Fruit fly (Drosophila melanogaster) whole organism, embryonic: ENCODE measurements around the gene Ythdc1.

Source experiments
- CG10462 ChIP-seq: fragments of 200-800 bp; sonication (Bioruptor generic); optimal IDR thresholded peaks from 2 replicates; lab custom pipeline; 2016; ENCODE audit warnings: missing biosample characterization, missing genetic modification characterization
- CG10543 ChIP-seq: fragments of 200-800 bp; sonication (Bioruptor generic); optimal IDR thresholded peaks from 3 replicates; lab custom pipeline; 2017; ENCODE audit warnings: missing biosample characterization, mild to moderate bottlenecking, missing genetic modification characterization, moderate library complexity
- CG12155 ChIP-seq: fragments of 200-800 bp; sonication (Bioruptor generic); optimal IDR thresholded peaks from 3 replicates; lab custom pipeline; 2016; ENCODE audit warnings: missing biosample characterization, missing genetic modification characterization
- CG12391 ChIP-seq: fragments of 200-800 bp; sonication (Bioruptor generic); optimal IDR thresholded peaks from 3 replicates; lab custom pipeline; 2018; ENCODE audit warnings: missing biosample characterization, mild to moderate bottlenecking, missing genetic modification characterization, moderate library complexity
- CG14050 ChIP-seq: fragments of 200-800 bp; sonication (Bioruptor generic); IDR thresholded peaks from 3 replicates; pipeline ENCODE4 v1.3.6; 2022; ENCODE audit warnings: missing biosample characterization, missing genetic modification characterization
- CG15601 ChIP-seq: fragments of 200-800 bp; sonication (Bioruptor generic); optimal IDR thresholded peaks from 3 replicates; lab custom pipeline; 2019; ENCODE audit warnings: missing biosample characterization, mild to moderate bottlenecking, missing genetic modification characterization, moderate library complexity
- CG16813 ChIP-seq: fragments of 200-800 bp; sonication (Bioruptor generic); IDR thresholded peaks from 3 replicates; pipeline ENCODE4 v1.3.6; 2022; ENCODE audit warnings: missing biosample characterization, missing genetic modification characterization; ENCODE audit not compliant: partially characterized antibody
- CG17361 ChIP-seq: fragments of 200-800 bp; sonication (Bioruptor generic); IDR thresholded peaks from 3 replicates; pipeline ENCODE4 v1.3.6; 2022; ENCODE audit warnings: missing biosample characterization, missing genetic modification characterization
- CG18011 ChIP-seq: fragments of 200-800 bp; sonication (Bioruptor generic); optimal IDR thresholded peaks from 2 replicates; lab custom pipeline; 2017; ENCODE audit warnings: missing biosample characterization, missing genetic modification characterization, mild to moderate bottlenecking, moderate library complexity, missing genotype
- CG2202 ChIP-seq: fragments of 200-800 bp; sonication (Bioruptor generic); optimal IDR thresholded peaks from 2 replicates; lab custom pipeline; 2018; ENCODE audit warnings: missing biosample characterization, mild to moderate bottlenecking, missing genetic modification characterization
- CG3281 ChIP-seq: fragments of 200-800 bp; sonication (Bioruptor generic); optimal IDR thresholded peaks from 3 replicates; lab custom pipeline; 2017; ENCODE audit warnings: missing biosample characterization, mild to moderate bottlenecking, missing genetic modification characterization
- CG7786 ChIP-seq: fragments of 200-800 bp; sonication (Bioruptor generic); optimal IDR thresholded peaks from 2 replicates; lab custom pipeline; 2016; ENCODE audit warnings: missing biosample characterization, missing genetic modification characterization
- CG7839 ChIP-seq: fragments of 200-800 bp; sonication (Bioruptor generic); optimal IDR thresholded peaks from 3 replicates; lab custom pipeline; 2018; ENCODE audit warnings: missing biosample characterization, mild to moderate bottlenecking, missing genetic modification characterization, moderate library complexity
- CG7987 ChIP-seq: fragments of 200-800 bp; sonication (Bioruptor generic); optimal IDR thresholded peaks from 2 replicates; lab custom pipeline; 2018; ENCODE audit warnings: missing biosample characterization, mild to moderate bottlenecking, missing genetic modification characterization, moderate library complexity
- CG8924 ChIP-seq: fragments of 200-800 bp; optimal IDR thresholded peaks from 3 replicates; lab custom pipeline; 2019; ENCODE audit warnings: missing biosample characterization, mild to moderate bottlenecking, missing genetic modification characterization, moderate library complexity
- CG9727 ChIP-seq: fragments of 200-800 bp; sonication (Bioruptor generic); optimal IDR thresholded peaks from 3 replicates; lab custom pipeline; 2017; ENCODE audit warnings: missing biosample characterization, mild to moderate bottlenecking, missing genetic modification characterization
- Camta ChIP-seq: fragments of 200-800 bp; sonication (Bioruptor generic); optimal IDR thresholded peaks from 2 replicates; lab custom pipeline; 2016; ENCODE audit warnings: missing biosample characterization, missing genetic modification characterization
- Chrac-16 ChIP-seq: fragments of 200-800 bp; sonication (Bioruptor generic); optimal IDR thresholded peaks from 3 replicates; lab custom pipeline; 2016; ENCODE audit warnings: missing biosample characterization, missing genetic modification characterization
- D ChIP-seq, 2 experiments: fragments of 200-800 bp in 1 of 2; fragments of >200 bp in 1 of 2; sonication (Bioruptor generic) in 1 of 2; optimal IDR thresholded peaks; 2 replicates in 1 of 2; 3 replicates in 1 of 2; lab custom pipeline; 2017; ENCODE audit warnings: mild to moderate bottlenecking in 1 of 2, missing biosample characterization in 1 of 2, missing genetic modification characterization in 1 of 2, missing genetic modification reagents in 1 of 2
- D19A ChIP-seq: fragments of 200-800 bp; optimal IDR thresholded peaks from 3 replicates; lab custom pipeline; 2019; ENCODE audit warnings: missing biosample characterization, mild to moderate bottlenecking, missing genetic modification characterization, moderate library complexity
- Deaf1 ChIP-seq: fragments of 200-800 bp; optimal IDR thresholded peaks from 3 replicates; lab custom pipeline; 2019; ENCODE audit warnings: missing biosample characterization, mild to moderate bottlenecking, missing genetic modification characterization, moderate library complexity
- Dip2 ChIP-seq: fragments of 200-800 bp; sonication (Bioruptor generic); IDR thresholded peaks from 2 replicates; pipeline ENCODE4 v1.3.6; 2022; ENCODE audit warnings: missing biosample characterization, missing genetic modification characterization
- Hey ChIP-seq: fragments of 200-800 bp; sonication (Bioruptor generic); optimal IDR thresholded peaks from 3 replicates; lab custom pipeline; 2018; ENCODE audit warnings: missing biosample characterization, mild to moderate bottlenecking, missing genetic modification characterization
- Hr39 ChIP-seq: fragments of >200 bp; optimal IDR thresholded peaks from 2 replicates; lab custom pipeline; 2017
- Hr51 ChIP-seq, 2 experiments: fragments of 200-800 bp; sonication (Bioruptor generic); optimal IDR thresholded peaks; 2 replicates in 1 of 2; 3 replicates in 1 of 2; lab custom pipeline; 2016 to 2018; ENCODE audit warnings: missing biosample characterization in 2 of 2, missing genetic modification characterization in 2 of 2, mild to moderate bottlenecking in 1 of 2, moderate library complexity in 1 of 2
- Hsf ChIP-seq: fragments of 200-800 bp; sonication (Bioruptor generic); optimal IDR thresholded peaks from 3 replicates; lab custom pipeline; 2016; ENCODE audit warnings: missing biosample characterization, missing genetic modification characterization
- Jarid2 ChIP-seq: fragments of 200-800 bp; sonication (Bioruptor generic); optimal IDR thresholded peaks from 3 replicates; lab custom pipeline; 2017; ENCODE audit warnings: mild to moderate bottlenecking, missing biosample characterization, missing genetic modification reagents, missing genetic modification characterization
- NK7.1 ChIP-seq: fragments of 200-800 bp; sonication (Bioruptor generic); optimal IDR thresholded peaks from 3 replicates; lab custom pipeline; 2016; ENCODE audit warnings: missing biosample characterization, missing genetic modification characterization
- Ptx1 ChIP-seq: fragments of 200-800 bp; sonication (Bioruptor generic); IDR thresholded peaks from 2 replicates; pipeline ENCODE4 v1.3.6; 2022; ENCODE audit warnings: missing biosample characterization, missing genetic modification characterization
- Taf1 ChIP-seq: fragments of 200-800 bp; sonication (Bioruptor generic); IDR thresholded peaks from 2 replicates; pipeline ENCODE4 v1.3.6; 2022; ENCODE audit warnings: missing biosample characterization, missing genetic modification characterization
- danr ChIP-seq: fragments of 200-800 bp; sonication (Bioruptor generic); IDR thresholded peaks from 2 replicates; pipeline ENCODE4 v1.3.6; 2022; ENCODE audit warnings: missing biosample characterization, missing genetic modification characterization
- dpn ChIP-seq, 2 experiments: fragments of 200-800 bp; sonication (Bioruptor generic); optimal IDR thresholded peaks; 3 replicates each; lab custom pipeline; 2016; ENCODE audit warnings: missing biosample characterization in 2 of 2, missing genetic modification characterization in 2 of 2
- eve ChIP-seq, 2 experiments: fragments of >200 bp; optimal IDR thresholded peaks; 2 replicates each; lab custom pipeline; 2017; ENCODE audit warnings: missing biosample characterization in 2 of 2, missing genetic modification characterization in 2 of 2
- hb ChIP-seq: fragments of 200-800 bp; sonication (Bioruptor generic); IDR thresholded peaks from 3 replicates; pipeline ENCODE4 v1.3.6; 2022; ENCODE audit warnings: missing biosample characterization, missing genetic modification characterization; ENCODE audit not compliant: partially characterized antibody
- hbn ChIP-seq: fragments of 200-800 bp; sonication (Bioruptor generic); IDR thresholded peaks from 2 replicates; pipeline ENCODE4 v1.3.6; 2022; ENCODE audit warnings: missing biosample characterization, missing genetic modification characterization; ENCODE audit not compliant: partially characterized antibody
- inv ChIP-seq: fragments of 200-800 bp; sonication (Bioruptor generic); IDR thresholded peaks from 2 replicates; pipeline ENCODE4 v1.3.6; 2022; ENCODE audit warnings: missing biosample characterization, missing genetic modification characterization; ENCODE audit not compliant: partially characterized antibody
- lab ChIP-seq: fragments of 200-800 bp; sonication (Bioruptor generic); optimal IDR thresholded peaks from 3 replicates; lab custom pipeline; 2017; ENCODE audit warnings: missing biosample characterization, missing genetic modification characterization, mild to moderate bottlenecking, moderate library complexity, missing genetic modification reagents
- lilli ChIP-seq: fragments of 200-800 bp; sonication (Bioruptor generic); optimal IDR thresholded peaks from 3 replicates; lab custom pipeline; 2016; ENCODE audit warnings: missing biosample characterization, missing genetic modification characterization
- nmo ChIP-seq: fragments of 200-800 bp; sonication (Bioruptor generic); optimal IDR thresholded peaks from 2 replicates; lab custom pipeline; 2018; ENCODE audit warnings: missing biosample characterization, mild to moderate bottlenecking, missing genetic modification characterization, moderate library complexity
- pan ChIP-seq, 4 experiments: fragments of >200 bp in 3 of 4; fragments of 200-800 bp in 1 of 4; sonication (Bioruptor generic) in 1 of 4; optimal IDR thresholded peaks in 3 of 4; IDR thresholded peaks in 1 of 4; 2 replicates each; pipeline versions ENCODE4 v1.3.6 to Lab custom; 2017 to 2022; ENCODE audit warnings: missing biosample characterization in 2 of 4, missing genetic modification characterization in 2 of 4, mixed read lengths in 1 of 4
- pho ChIP-seq: fragments of 200-800 bp; sonication (Bioruptor generic); optimal IDR thresholded peaks from 2 replicates; lab custom pipeline; 2016; ENCODE audit warnings: missing biosample characterization, missing genetic modification characterization
- row ChIP-seq: fragments of 200-800 bp; sonication (Bioruptor generic); IDR thresholded peaks from 3 replicates; pipeline ENCODE4 v1.3.6; 2022; ENCODE audit warnings: missing biosample characterization, missing genetic modification characterization
- sima ChIP-seq: fragments of 200-800 bp; sonication (Bioruptor generic); optimal IDR thresholded peaks from 2 replicates; lab custom pipeline; 2016; ENCODE audit warnings: missing biosample characterization, missing genetic modification characterization
- slbo ChIP-seq: fragments of 200-800 bp; sonication (Bioruptor generic); IDR thresholded peaks from 2 replicates; pipeline ENCODE4 v1.3.6; 2022; ENCODE audit warnings: missing biosample characterization, missing genetic modification characterization
- sna ChIP-seq: fragments of 200-800 bp; sonication (Bioruptor generic); IDR thresholded peaks from 2 replicates; pipeline ENCODE4 v1.3.6; 2022; ENCODE audit warnings: missing biosample characterization, missing genetic modification characterization; ENCODE audit not compliant: partially characterized antibody
- so ChIP-seq: fragments of 200-800 bp; sonication (Bioruptor generic); IDR thresholded peaks from 3 replicates; pipeline ENCODE4 v1.3.6; 2022; ENCODE audit warnings: missing biosample characterization, missing genetic modification characterization
- sug ChIP-seq: fragments of 200-800 bp; optimal IDR thresholded peaks from 2 replicates; lab custom pipeline; 2019; ENCODE audit warnings: missing biosample characterization, mild to moderate bottlenecking, missing genetic modification characterization, moderate library complexity
- trh ChIP-seq: fragments of 200-800 bp; sonication (Bioruptor generic); optimal IDR thresholded peaks from 2 replicates; lab custom pipeline; 2016; ENCODE audit warnings: missing biosample characterization, missing genetic modification characterization
- unpg ChIP-seq: fragments of 200-800 bp; sonication (Bioruptor generic); optimal IDR thresholded peaks from 3 replicates; lab custom pipeline; 2018; ENCODE audit warnings: missing biosample characterization, mild to moderate bottlenecking, missing genetic modification characterization, moderate library complexity

The Ythdc1 gene

DNA sequence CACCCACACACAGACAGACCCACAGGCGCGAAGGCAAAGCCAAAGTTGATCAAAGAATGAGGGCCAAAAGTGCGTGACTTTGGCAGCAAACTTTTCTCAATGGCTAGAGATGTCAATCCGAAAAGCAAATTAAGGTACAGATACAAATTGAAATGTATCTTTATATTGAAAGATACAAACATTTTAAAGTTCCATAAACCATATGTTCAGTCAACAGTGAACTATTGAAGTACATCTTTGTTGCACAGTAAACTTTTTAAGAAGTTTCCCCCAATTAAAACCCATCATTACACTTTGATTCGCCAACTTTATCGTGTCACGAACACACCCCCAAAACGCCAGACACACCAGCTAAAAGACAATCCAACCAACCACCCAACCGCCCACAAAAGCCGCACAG is 37.7 kb upstream of the Ythdc1 start (continued):
- TF ChIP-seq CG7786 (GFP tag; lab: Kevin White, UChicago) (peak; percentile 41), inv (GFP tag; lab: Robert Waterston, UW) (peak; percentile 52), D (optimal IDR thresholded peaks at IDR 0.05; lab: Kevin White, UChicago) (no peak), D (GFP tag; optimal IDR thresholded peaks at IDR 0.05; lab: Kevin White, UChicago) (no peak), lab (peak; percentile 72), Hsf (GFP tag; lab: Kevin White, UChicago) (no peak), Dip2 (GFP tag; lab: Robert Waterston, UW) (no peak), sug (tag; lab: Kevin White, UChicago) (peak; percentile 22), CG10462 (GFP tag; lab: Kevin White, UChicago) (no peak), unpg (GFP tag; lab: Kevin White, UChicago) (peak; percentile 19), Deaf1 (tag; lab: Kevin White, UChicago) (no peak), trh (no peak), sima (GFP tag; lab: Kevin White, UChicago) (no peak), CG15601 (no peak), lilli (peak; percentile 50), CG7839 (tag; lab: Kevin White, UChicago) (peak; percentile 30), slbo (GFP tag; lab: Robert Waterston, UW) (peak; percentile 51), CG3281 (GFP tag; lab: Kevin White, UChicago) (peak; percentile 61), Jarid2 (GFP tag; lab: Kevin White, UChicago) (no peak), CG17361 (GFP tag; lab: Robert Waterston, UW) (0 out of 3 replicates have a peak, but pooled peaks have one; percentile 10), Chrac-16 (GFP tag; lab: Kevin White, UChicago) (no peak), CG7987 (GFP tag; lab: Kevin White, UChicago) (no peak), CG18011 (GFP tag; lab: Kevin White, UChicago) (no peak), so (GFP tag; lab: Robert Waterston, UW) (0 out of 3 replicates have a peak, but pooled peaks have one; percentile 8), CG9727 (GFP tag; lab: Kevin White, UChicago) (peak; percentile 29), pho (GFP tag; lab: Kevin White, UChicago) (no peak), Hr39 (lab: Kevin White, UChicago) (no peak), Hey (tag; lab: Kevin White, UChicago) (no peak), danr (GFP tag; lab: Robert Waterston, UW) (no peak), Taf1 (GFP tag; lab: Robert Waterston, UW) (no peak; the same call in 1 of the 2 replicates), row (GFP tag; lab: Robert Waterston, UW) (peak; percentile 77), Camta (GFP tag; lab: Kevin White, UChicago) (no peak), CG12155 (GFP tag; lab: Kevin White, UChicago) (peak; percentile 8), hbn (GFP tag; lab: Robert Waterston, UW) (peak; percentile 59; the same call in 1 of the 2 replicates), CG10543 (GFP tag; lab: Kevin White, UChicago) (peak; percentile 79), NK7.1 (no peak), CG12391 (peak; percentile 6), Hr51 (GFP tag; optimal IDR thresholded peaks at IDR 0.05; lab: Kevin White, UChicago) (peak in 1 of 2 experiments; percentile 66), CG16813 (GFP tag; lab: Robert Waterston, UW) (peak; percentile 14; the same call in 1 of the 3 replicates), sna (peak; percentile 31; the same call in 1 of the 2 replicates), nmo (peak; percentile 8), CG2202 (tag; lab: Kevin White, UChicago) (no peak), dpn (GFP tag; optimal IDR thresholded peaks at IDR 0.05; lab: Kevin White, UChicago) (peak; percentile 14 to 21), CG14050 (no peak), hb (GFP tag; lab: Robert Waterston, UW) (no peak), Ptx1 (GFP tag; lab: Robert Waterston, UW) (peak; percentile 38; the same call in 1 of the 2 replicates), D19A (tag; lab: Kevin White, UChicago) (no peak), eve (GFP tag; optimal IDR thresholded peaks at IDR 0.05; lab: Kevin White, UChicago) (peak in 1 of 2 experiments; percentile 62), CG8924 (no peak), pan (optimal IDR thresholded peaks at IDR 0.05; lab: Kevin White, UChicago) (no peak), pan (GFP tag; optimal IDR thresholded peaks at IDR 0.05 in 1 of 2, IDR thresholded peaks at IDR 0.05 in 1 of 2) (no peak)
